Worm (Caenorhabditis elegans) whole organism, L4 larva: Measurements from ENCODE around the gene pri-1.

Experiments used
- F49E8.2 ChIP-seq: sonication (generic microtip); optimal IDR thresholded peaks from 2 replicates; lab custom pipeline; 2016; ENCODE audit warnings: missing compliant biosample characterization, mild to moderate bottlenecking, missing genetic modification characterization, borderline replicate concordance
- aha-1 ChIP-seq: fragments of 150-350 bp; peaks from one replicate; lab custom pipeline; 2014; ENCODE audit warnings: missing biosample characterization, missing genetic modification characterization
- arid-1 ChIP-seq: fragments of 200-800 bp; sonication (Bioruptor generic); conservative IDR thresholded peaks from 2 replicates; pipeline ENCODE4 v1.3.6; 2022; ENCODE audit warnings: missing genetic modification reagents, missing genetic modification characterization, missing compliant biosample characterization
- ceh-20 ChIP-seq: fragments of 200-800 bp; sonication (Bioruptor generic); IDR thresholded peaks from 2 replicates; pipeline ENCODE4 v1.3.6; 2022; ENCODE audit warnings: missing genetic modification reagents, missing genetic modification characterization, missing compliant biosample characterization
- ceh-28 ChIP-seq: fragments of 150-350 bp; optimal IDR thresholded peaks from 2 replicates; lab custom pipeline; 2014; ENCODE audit warnings: missing biosample characterization, missing genetic modification reagents, missing genetic modification characterization
- ces-1 ChIP-seq: fragments of 150-350 bp; sonication (generic microtip); optimal IDR thresholded peaks from 4 replicates; lab custom pipeline; 2014; ENCODE audit warnings: missing biosample characterization, missing genetic modification reagents, missing genetic modification characterization
- daf-16 ChIP-seq, 3 experiments: sonication (generic microtip); optimal IDR thresholded peaks; 2 replicates each; lab custom pipeline; 2016 to 2017; ENCODE audit warnings: missing genetic modification characterization in 3 of 3, missing genetic modification reagents in 3 of 3, mild to moderate bottlenecking in 2 of 3, missing compliant biosample characterization in 2 of 3, missing biosample characterization in 1 of 3, moderate library complexity in 1 of 3
- daf-19 ChIP-seq: fragments of 200-800 bp; sonication (Bioruptor generic); conservative IDR thresholded peaks from 2 replicates; pipeline ENCODE4 v1.3.6; 2022; ENCODE audit warnings: missing genetic modification characterization, missing compliant biosample characterization
- dmd-8 ChIP-seq: fragments of 200-800 bp; sonication (Bioruptor generic); IDR thresholded peaks from 2 replicates; pipeline ENCODE4 v1.3.6; 2022; ENCODE audit warnings: missing genetic modification characterization, missing compliant biosample characterization
- dmd-9 ChIP-seq: fragments of 200-800 bp; sonication (Bioruptor generic); IDR thresholded peaks from 2 replicates; pipeline ENCODE4 v1.3.6; 2022; ENCODE audit warnings: missing genetic modification reagents, missing genetic modification characterization, missing compliant biosample characterization
- duxl-1 ChIP-seq: sonication (generic microtip); optimal IDR thresholded peaks from 2 replicates; lab custom pipeline; 2016; ENCODE audit warnings: mild to moderate bottlenecking, missing genetic modification characterization, moderate library complexity, missing compliant biosample characterization; ENCODE audit not compliant: poor library complexity
- egl-43 ChIP-seq: fragments of 200-800 bp; sonication (Bioruptor generic); IDR thresholded peaks from 2 replicates; pipeline ENCODE4 v1.3.6; 2022; ENCODE audit warnings: missing genetic modification reagents, missing genetic modification characterization, missing compliant biosample characterization
- hmg-1.1 ChIP-seq: fragments of 200-800 bp; sonication (Bioruptor generic); IDR thresholded peaks from 2 replicates; pipeline ENCODE4 v1.3.6; 2022; ENCODE audit warnings: missing genetic modification reagents, missing genetic modification characterization, missing compliant biosample characterization
- lim-7 ChIP-seq: fragments of 200-800 bp; sonication (Bioruptor generic); IDR thresholded peaks from 2 replicates; pipeline ENCODE4 v1.3.6; 2022; ENCODE audit warnings: missing genetic modification characterization, missing compliant biosample characterization
- lin-13 ChIP-seq: fragments of 150-350 bp; optimal IDR thresholded peaks from 2 replicates; lab custom pipeline; 2014; ENCODE audit warnings: missing biosample characterization, missing genetic modification reagents, missing genetic modification characterization
- lin-15B ChIP-seq: fragments of 150-350 bp; sonication (generic microtip); optimal IDR thresholded peaks from 3 replicates; lab custom pipeline; 2014; ENCODE audit warnings: missing biosample characterization, missing genetic modification characterization
- nhr-10 ChIP-seq: fragments of 150-350 bp; optimal IDR thresholded peaks from 2 replicates; lab custom pipeline; 2014; ENCODE audit warnings: missing biosample characterization, missing genetic modification characterization
- nhr-102 ChIP-seq: sonication (generic microtip); optimal IDR thresholded peaks from 2 replicates; lab custom pipeline; 2016; ENCODE audit warnings: mild to moderate bottlenecking, missing genetic modification characterization, moderate library complexity, missing compliant biosample characterization
- nhr-111 ChIP-seq: fragments of 200-800 bp; sonication (Bioruptor generic); optimal IDR thresholded peaks from 2 replicates; lab custom pipeline; 2018; ENCODE audit warnings: mild to moderate bottlenecking, missing genetic modification characterization, missing compliant biosample characterization
- nhr-25 ChIP-seq: sonication (generic microtip); optimal IDR thresholded peaks from 2 replicates; lab custom pipeline; 2017; ENCODE audit warnings: missing genetic modification characterization, mild to moderate bottlenecking, missing compliant biosample characterization, antibody characterized with exemption, moderate library complexity, borderline replicate concordance; ENCODE audit not compliant: insufficient read depth
- pha-4 ChIP-seq, 2 experiments: fragments of 150-350 bp in 1 of 2; fragments of 200-800 bp in 1 of 2; sonication (Bioruptor generic) in 1 of 2; IDR thresholded peaks in 1 of 2; optimal IDR thresholded peaks in 1 of 2; 2 replicates each; pipeline versions ENCODE4 v1.3.6 to Lab custom; 2014 to 2022; ENCODE audit warnings: missing genetic modification characterization in 2 of 2, missing genetic modification reagents in 2 of 2, missing biosample characterization in 1 of 2, missing compliant biosample characterization in 1 of 2
- spr-1 ChIP-seq: sonication (generic microtip); optimal IDR thresholded peaks from 2 replicates; lab custom pipeline; 2016; ENCODE audit warnings: mild to moderate bottlenecking, missing genetic modification characterization, missing compliant biosample characterization
- tag-97 ChIP-seq: fragments of 200-800 bp; sonication (Bioruptor generic); IDR thresholded peaks from 2 replicates; pipeline ENCODE4 v1.3.6; 2022; ENCODE audit warnings: missing genetic modification characterization, missing compliant biosample characterization
- unc-62 ChIP-seq, 3 experiments: fragments of 150-350 bp in 1 of 3; sonication (generic microtip); optimal IDR thresholded peaks in 2 of 3; peaks in 1 of 3; 1 replicate in 1 of 3; 2 replicates in 2 of 3; lab custom pipeline; 2014 to 2017; ENCODE audit warnings: missing biosample characterization in 3 of 3, missing genetic modification characterization in 3 of 3, missing genetic modification reagents in 3 of 3, missing genotype in 1 of 3
- zfp-3 ChIP-seq: fragments of 200-800 bp; sonication (Bioruptor generic); conservative IDR thresholded peaks from 2 replicates; pipeline ENCODE4 v1.3.6; 2022; ENCODE audit warnings: missing genetic modification reagents, missing genetic modification characterization, missing compliant biosample characterization
- zip-11 ChIP-seq: fragments of 200-800 bp; sonication (Bioruptor generic); IDR thresholded peaks from 2 replicates; pipeline ENCODE4 v1.3.6; 2022; ENCODE audit warnings: missing genetic modification characterization, missing compliant biosample characterization

pri-1 gene

DNA sequence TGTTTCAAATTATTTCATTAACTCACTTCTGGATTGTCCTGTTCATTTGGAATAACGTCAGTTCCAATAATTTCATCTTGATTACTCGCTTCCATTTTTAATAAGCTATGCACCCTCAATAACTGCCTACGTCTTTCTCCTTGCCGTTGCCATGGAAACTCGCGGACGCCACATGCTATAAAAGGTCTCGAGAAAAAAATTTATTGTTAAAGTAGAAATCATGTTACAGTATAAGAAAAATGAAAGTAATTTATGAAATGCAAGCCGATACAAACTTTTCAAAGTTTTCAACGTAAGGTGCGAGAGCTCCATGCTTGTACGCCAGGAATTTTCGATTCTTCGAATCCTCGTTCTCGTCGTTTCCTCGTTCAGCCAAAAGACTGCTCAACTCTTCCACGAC, 2.0 kb downstream of the pri-1 start, which contains the start of gene bbs-4:
Gene bbs-4 (minus strand): TSS at position 101 of the 400 bp plus-strand sequence.
- TF ChIP-seq tag-97 (GFP tag; lab: Robert Waterston, UW) (no peak), nhr-102 (tag; lab: Kevin White, UChicago) (no peak), daf-16 (GFP tag; optimal IDR thresholded peaks at IDR 0.05; lab: Kevin White, UChicago) (no peak), daf-16 (tag; optimal IDR thresholded peaks at IDR 0.05; lab: Kevin White, UChicago) (no peak), dmd-8 (GFP tag; lab: Robert Waterston, UW) (no peak), arid-1 (no peak), aha-1 (tag; lab: Kevin White, UChicago) (no peak)

DNA sequence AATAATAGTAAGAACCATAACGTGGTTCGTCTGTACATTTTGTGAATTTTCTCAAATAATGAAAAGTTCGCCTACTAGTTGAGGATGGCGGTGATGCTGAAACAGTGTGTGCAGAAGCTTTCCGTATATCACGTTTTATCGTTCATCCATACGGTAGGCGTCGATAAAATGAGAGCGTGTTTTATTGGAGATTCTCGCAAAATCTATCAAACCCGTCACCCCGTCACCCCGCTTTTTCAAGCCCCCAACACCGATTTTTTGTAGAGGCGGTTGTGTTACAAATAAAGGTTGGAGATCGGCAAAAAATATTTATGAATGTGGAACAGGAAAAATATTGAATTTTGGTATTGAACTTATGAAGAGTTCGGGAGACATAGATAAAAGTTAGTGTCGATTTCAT, 5.4 kb downstream of the pri-1 start, which contains the start of gene clec-161:
Gene clec-161 (minus strand): TSS at position 101 of the 400 bp plus-strand sequence.
- TF ChIP-seq unc-62 (GFP tag; optimal IDR thresholded peaks at IDR 0.05 in 1 of 2; lab: Kevin White, UChicago) (peak in 1 of 2 experiments; percentile 43), unc-62 (tag; optimal IDR thresholded peaks at IDR 0.05; lab: Kevin White, UChicago) (no peak), egl-43 (GFP tag; lab: Robert Waterston, UW) (no peak)

DNA sequence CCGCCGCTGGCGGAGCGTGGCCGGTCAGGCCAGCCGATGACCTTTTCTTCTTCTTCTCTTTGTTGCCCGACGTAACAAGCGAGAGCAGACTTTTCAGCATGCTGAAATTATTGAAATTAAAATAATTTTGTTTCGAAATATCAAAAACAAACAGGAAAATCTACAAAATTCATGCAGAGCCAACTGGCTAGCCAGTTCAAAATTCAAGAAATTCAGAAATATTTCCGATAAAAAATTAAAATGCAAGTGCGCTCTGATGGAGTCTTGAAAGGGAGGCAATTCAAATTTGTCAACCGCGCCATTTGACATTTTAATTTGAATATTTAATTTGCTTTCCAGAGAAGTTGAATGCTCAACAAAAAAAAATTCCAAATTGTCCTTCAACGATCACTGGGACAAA, 13.4 kb downstream of the pri-1 start, which contains the start of gene F58A4.2:
Gene F58A4.2 (minus strand): TSS at position 101 of the 400 bp plus-strand sequence.
- TF ChIP-seq aha-1 (tag; lab: Kevin White, UChicago) (no peak), zfp-3 (no peak), duxl-1 (tag; lab: Kevin White, UChicago) (no peak), ceh-28 (no peak)
- TF ChIP-seq, all 104 proteins: peak for 0

DNA sequence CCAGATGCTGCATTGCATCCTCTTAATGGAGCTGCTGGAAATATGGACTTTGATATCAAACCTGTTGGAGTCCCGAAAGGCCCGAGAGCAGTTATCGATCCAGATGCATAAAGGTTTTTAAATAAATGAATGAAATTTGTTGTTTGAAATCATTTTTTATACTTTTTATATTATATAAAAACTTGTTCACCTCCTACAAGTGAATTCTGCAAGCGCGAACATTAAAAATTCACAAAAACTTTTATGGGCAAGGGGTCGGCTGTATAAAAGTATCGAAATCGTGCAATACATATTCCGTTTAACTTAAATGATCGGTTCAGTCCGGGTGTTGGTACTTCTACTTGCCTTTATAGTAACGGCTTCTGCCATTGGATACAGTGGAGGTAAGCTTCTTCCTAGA, 15.9 kb downstream of the pri-1 start, which contains the start of gene F58A4.1:
Gene F58A4.1 (plus strand): TSS at position 301 of the 400 bp plus-strand sequence.
- no peak for TF ChIP-seq ceh-20
- no peak for TF ChIP-seq ces-1 (GFP tag; lab: Kevin White, UChicago)
- TF ChIP-seq F49E8.2 (tag; lab: Kevin White, UChicago), result no peak
- no peak for TF ChIP-seq duxl-1 (tag; lab: Kevin White, UChicago)
- TF ChIP-seq lin-13 (GFP tag; lab: Kevin White, UChicago), result no peak
- no peak for TF ChIP-seq nhr-25 (tag; lab: Kevin White, UChicago)
- no peak for TF ChIP-seq dmd-8 (GFP tag; lab: Robert Waterston, UW)
- no peak for TF ChIP-seq dmd-9 (GFP tag; lab: Robert Waterston, UW)
- no peak for TF ChIP-seq spr-1 (tag; lab: Kevin White, UChicago)
- no peak for TF ChIP-seq pha-4 (GFP tag; IDR thresholded peaks at IDR 0.05; lab: Robert Waterston, UW)
- TF ChIP-seq pha-4 (tag; optimal IDR thresholded peaks at IDR 0.05; lab: Kevin White, UChicago), result no peak
- no peak for TF ChIP-seq nhr-111

DNA sequence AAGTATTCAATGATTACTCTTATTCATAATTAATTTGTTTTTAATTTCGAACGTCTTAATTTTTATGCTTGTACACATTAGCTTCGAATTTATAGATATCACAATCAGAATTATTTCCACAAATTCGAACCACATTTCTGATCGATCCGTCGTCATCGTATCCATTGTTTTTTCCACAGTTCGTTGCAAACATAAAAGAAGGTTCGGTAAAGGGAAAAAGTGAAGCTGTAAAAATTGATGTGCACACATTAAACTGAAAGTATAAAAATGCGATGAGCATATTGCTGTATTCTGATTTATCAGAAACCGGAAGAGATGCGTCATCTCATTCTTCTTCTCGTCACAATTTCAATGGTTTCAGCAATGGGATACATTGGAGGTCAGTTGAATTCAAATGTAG, 17.0 kb downstream of the pri-1 start, which contains the start of gene C48B4.12:
Gene C48B4.12 (plus strand): TSS at position 301 of the 400 bp plus-strand sequence.
- TF ChIP-seq zip-11 (GFP tag; lab: Robert Waterston, UW) (no peak), nhr-10 (tag; lab: Kevin White, UChicago) (no peak), unc-62 (GFP tag; optimal IDR thresholded peaks at IDR 0.05 in 1 of 2; lab: Kevin White, UChicago) (no peak), unc-62 (tag; optimal IDR thresholded peaks at IDR 0.05; lab: Kevin White, UChicago) (no peak), lim-7 (GFP tag; lab: Robert Waterston, UW) (no peak), hmg-1.1 (GFP tag; lab: Robert Waterston, UW) (no peak), daf-19 (GFP tag; lab: Robert Waterston, UW) (no peak), nhr-25 (tag; lab: Kevin White, UChicago) (no peak)

DNA sequence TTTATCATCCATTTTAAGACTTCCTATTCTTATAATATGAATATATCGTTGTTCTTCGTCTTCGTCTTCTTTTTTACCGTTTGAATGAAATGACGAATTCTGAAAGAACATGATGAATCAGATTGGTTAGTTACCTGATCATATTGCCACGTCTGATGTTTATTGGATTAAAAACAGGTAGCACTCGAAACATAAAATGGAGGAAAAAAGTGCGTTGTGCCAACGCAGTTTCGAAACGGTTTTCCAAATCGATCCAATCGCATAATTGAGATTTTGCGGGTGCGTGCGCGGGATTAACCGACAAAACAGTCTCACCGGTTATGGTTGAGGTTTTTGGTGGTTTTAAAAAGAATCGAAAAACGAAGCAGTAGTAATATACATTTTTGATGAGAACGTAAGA, 18.5 kb downstream of the pri-1 start, which contains the start of gene rom-2:
Gene rom-2 (minus strand): TSS at position 101 of the 400 bp plus-strand sequence.
- TF ChIP-seq lin-15B (no peak), daf-16 (GFP tag; optimal IDR thresholded peaks at IDR 0.05; lab: Kevin White, UChicago) (no peak), daf-16 (tag; optimal IDR thresholded peaks at IDR 0.05; lab: Kevin White, UChicago) (no peak), tag-97 (GFP tag; lab: Robert Waterston, UW) (no peak)
